Worm (Caenorhabditis elegans): Measurements from ENCODE around the gene T04F8.3.

Gene T04F8.3

DNA sequence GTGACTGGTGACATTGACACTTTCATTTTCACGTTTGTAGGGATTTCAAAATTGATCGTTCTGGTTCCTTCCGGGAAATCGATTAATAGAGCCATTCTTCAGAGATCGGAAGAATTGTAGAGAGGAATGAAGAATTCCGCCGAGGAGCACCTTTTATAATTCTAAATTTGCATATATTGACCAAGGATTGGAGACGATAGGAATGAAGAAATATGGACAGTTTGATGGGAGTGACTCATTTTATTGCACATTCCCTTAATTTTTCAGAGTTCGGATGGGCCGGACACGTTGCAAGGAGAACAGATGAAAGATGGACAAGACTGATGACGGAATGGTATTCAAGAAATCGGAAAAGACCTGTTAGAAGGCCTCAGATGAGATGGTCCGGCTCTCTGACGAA is 41.8 kb downstream of the T04F8.3 start, which contains the start of gene C44C10.15:
Gene C44C10.15, minus strand, starts transcription at position 101 of the 400 bp plus-strand sequence.
- TF ChIP-seq peb-1 (tag; optimal IDR thresholded peaks at IDR 0.05): no peak
- TF ChIP-seq elt-1 (tag; optimal IDR thresholded peaks at IDR 0.05): no peak
- TF ChIP-seq mdl-1 (tag; optimal IDR thresholded peaks at IDR 0.05): no peak
- no peak for TF ChIP-seq nhr-25 (tag; optimal IDR thresholded peaks at IDR 0.05)
- no peak for TF ChIP-seq gmeb-1 (tag; optimal IDR thresholded peaks at IDR 0.05)
- TF ChIP-seq snpc-4 (tag; optimal IDR thresholded peaks at IDR 0.05): no peak
- TF ChIP-seq ceh-82 (tag; optimal IDR thresholded peaks at IDR 0.05): no peak
- no peak for TF ChIP-seq Y55F3AM.14 (GFP tag; optimal IDR thresholded peaks at IDR 0.05)
- TF ChIP-seq nhr-10 (tag; optimal IDR thresholded peaks at IDR 0.05): no peak
- TF ChIP-seq dmd-4 (tag; optimal IDR thresholded peaks at IDR 0.05): no peak
- TF ChIP-seq lin-13 (GFP tag; optimal IDR thresholded peaks at IDR 0.05): no peak
- no peak for TF ChIP-seq aly-2 (tag; optimal IDR thresholded peaks at IDR 0.05)
- TF ChIP-seq nhr-12 (tag; optimal IDR thresholded peaks at IDR 0.05): no peak
- no peak for TF ChIP-seq blmp-1 (tag; optimal IDR thresholded peaks at IDR 0.05; ENCODE audit: insufficient read depth)
- no peak for TF ChIP-seq C34F6.9 (tag; optimal IDR thresholded peaks at IDR 0.05)

DNA sequence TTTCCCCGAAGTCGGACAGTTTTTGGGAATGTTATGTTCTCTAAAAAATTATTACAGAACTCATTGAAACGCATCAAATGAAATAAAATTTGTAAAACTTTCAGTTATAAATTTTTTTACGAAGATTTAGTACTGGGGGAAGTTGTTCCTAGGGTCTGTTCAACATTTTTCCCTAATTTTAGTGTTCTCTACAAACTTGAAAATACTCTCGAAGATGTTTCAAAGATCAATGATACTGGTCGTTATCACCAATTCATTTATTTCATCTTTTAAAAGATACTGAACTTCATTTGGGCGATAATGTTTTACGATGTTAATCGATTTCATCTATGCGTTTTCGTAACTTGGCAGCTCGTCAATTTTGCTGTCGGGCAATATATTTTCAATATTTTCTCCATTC is 43.8 kb downstream of the T04F8.3 start, which contains the start of gene C44C10.3:
Gene C44C10.3, plus strand, starts transcription at position 301 of the 400 bp plus-strand sequence.
- TF ChIP-seq mbf-1 (tag; optimal IDR thresholded peaks at IDR 0.05) (no peak), sma-9 (GFP tag; optimal IDR thresholded peaks at IDR 0.05) (no peak), sma-9 (tag; optimal IDR thresholded peaks at IDR 0.05) (no peak), elt-3 (tag; optimal IDR thresholded peaks at IDR 0.05) (no peak), blmp-1 (tag; optimal IDR thresholded peaks at IDR 0.05; ENCODE audit: insufficient read depth) (no peak), nhr-21 (tag; optimal IDR thresholded peaks at IDR 0.05) (no peak)
